Worm (Caenorhabditis elegans) whole organism, L4 larva: Measurements from ENCODE around the gene C13A2.3.

Experiments used
- F26F4.8 ChIP-seq: fragments of 200-800 bp; sonication (Bioruptor generic); conservative IDR thresholded peaks from 2 replicates; pipeline ENCODE4 v1.3.6; 2022; ENCODE audit warnings: missing genetic modification characterization, missing compliant biosample characterization
- R02D3.7 ChIP-seq: fragments of 150-350 bp; sonication (generic microtip); optimal IDR thresholded peaks from 3 replicates; lab custom pipeline; 2014; ENCODE audit warnings: missing biosample characterization, missing genetic modification characterization
- T20F7.1 ChIP-seq: fragments of 200-800 bp; sonication (Bioruptor generic); optimal IDR thresholded peaks from 2 replicates; lab custom pipeline; 2018; ENCODE audit warnings: mild to moderate bottlenecking, missing genetic modification characterization, missing compliant biosample characterization
- T26A8.4 ChIP-seq: fragments of 200-800 bp; sonication (Bioruptor generic); IDR thresholded peaks from 2 replicates; pipeline ENCODE4 v1.3.6; 2022; ENCODE audit warnings: missing genetic modification characterization, missing compliant biosample characterization
- Y105C5A.15 ChIP-seq: fragments of 200-800 bp; sonication (Bioruptor generic); IDR thresholded peaks from 2 replicates; pipeline ENCODE4 v1.3.6; 2022; ENCODE audit warnings: missing genetic modification characterization, missing compliant biosample characterization
- Y48G9A.11 ChIP-seq: fragments of 200-800 bp; sonication (Bioruptor generic); IDR thresholded peaks from 2 replicates; pipeline ENCODE4 v1.3.6; 2022; ENCODE audit warnings: missing genetic modification reagents, missing genetic modification characterization, missing compliant biosample characterization
- Y5F2A.4 ChIP-seq: fragments of 200-800 bp; sonication (Bioruptor generic); optimal IDR thresholded peaks from 2 replicates; lab custom pipeline; 2018; ENCODE audit warnings: mild to moderate bottlenecking, missing genetic modification characterization, missing compliant biosample characterization
- Y75B8A.6 ChIP-seq: fragments of 200-800 bp; sonication (Bioruptor generic); IDR thresholded peaks from 2 replicates; pipeline ENCODE4 v1.3.6; 2022; ENCODE audit warnings: missing genetic modification reagents, missing genetic modification characterization, missing compliant biosample characterization
- ama-1 ChIP-seq: fragments of 150-350 bp; optimal IDR thresholded peaks from 2 replicates; lab custom pipeline; 2014; ENCODE audit warnings: inconsistent platforms, mixed read lengths
- arid-1 ChIP-seq: fragments of 200-800 bp; sonication (Bioruptor generic); conservative IDR thresholded peaks from 2 replicates; pipeline ENCODE4 v1.3.6; 2022; ENCODE audit warnings: missing genetic modification reagents, missing genetic modification characterization, missing compliant biosample characterization
- ceh-20 ChIP-seq: fragments of 200-800 bp; sonication (Bioruptor generic); IDR thresholded peaks from 2 replicates; pipeline ENCODE4 v1.3.6; 2022; ENCODE audit warnings: missing genetic modification reagents, missing genetic modification characterization, missing compliant biosample characterization
- ctbp-1 ChIP-seq: fragments of 200-800 bp; sonication (Bioruptor generic); IDR thresholded peaks from 2 replicates; pipeline ENCODE4 v1.3.6; 2022; ENCODE audit warnings: missing genetic modification reagents, missing genetic modification characterization, missing compliant biosample characterization
- daf-12 ChIP-seq: fragments of 150-350 bp; optimal IDR thresholded peaks from 2 replicates; lab custom pipeline; 2014; ENCODE audit warnings: missing biosample characterization, missing genetic modification reagents, missing genetic modification characterization
- dmd-8 ChIP-seq: fragments of 200-800 bp; sonication (Bioruptor generic); IDR thresholded peaks from 2 replicates; pipeline ENCODE4 v1.3.6; 2022; ENCODE audit warnings: missing genetic modification characterization, missing compliant biosample characterization
- duxl-1 ChIP-seq: sonication (generic microtip); optimal IDR thresholded peaks from 2 replicates; lab custom pipeline; 2016; ENCODE audit warnings: mild to moderate bottlenecking, missing genetic modification characterization, moderate library complexity, missing compliant biosample characterization; ENCODE audit not compliant: poor library complexity
- egl-43 ChIP-seq: fragments of 200-800 bp; sonication (Bioruptor generic); IDR thresholded peaks from 2 replicates; pipeline ENCODE4 v1.3.6; 2022; ENCODE audit warnings: missing genetic modification reagents, missing genetic modification characterization, missing compliant biosample characterization
- gei-8 ChIP-seq: fragments of 200-800 bp; sonication (Bioruptor generic); optimal IDR thresholded peaks from 2 replicates; lab custom pipeline; 2018; ENCODE audit warnings: mild to moderate bottlenecking, missing genetic modification characterization, missing compliant biosample characterization
- hif-1 ChIP-seq, 2 experiments: sonication (generic microtip); optimal IDR thresholded peaks; 2 replicates each; lab custom pipeline; 2016 to 2017; ENCODE audit warnings: missing compliant biosample characterization in 2 of 2, missing genetic modification characterization in 2 of 2, missing genetic modification reagents in 2 of 2, missing genotype in 2 of 2, mild to moderate bottlenecking in 1 of 2
- lim-7 ChIP-seq: fragments of 200-800 bp; sonication (Bioruptor generic); IDR thresholded peaks from 2 replicates; pipeline ENCODE4 v1.3.6; 2022; ENCODE audit warnings: missing genetic modification characterization, missing compliant biosample characterization
- lsy-2 ChIP-seq, 2 experiments: fragments of 150-350 bp in 1 of 2; sonication (generic microtip) in 1 of 2; optimal IDR thresholded peaks; 2 replicates each; lab custom pipeline; 2014 to 2017; ENCODE audit warnings: missing biosample characterization in 2 of 2, missing genetic modification characterization in 2 of 2
- mdl-1 ChIP-seq, 2 experiments: fragments of 150-350 bp in 1 of 2; sonication (generic microtip) in 1 of 2; optimal IDR thresholded peaks; 2 replicates each; lab custom pipeline; 2014 to 2017; ENCODE audit warnings: missing biosample characterization in 2 of 2, missing genetic modification characterization in 2 of 2
- mdt-29 ChIP-seq: fragments of 200-800 bp; sonication (Bioruptor generic); IDR thresholded peaks from 2 replicates; pipeline ENCODE4 v1.3.6; 2022; ENCODE audit warnings: missing genetic modification reagents, missing genetic modification characterization, missing compliant biosample characterization
- mes-2 ChIP-seq: sonication (generic microtip); optimal IDR thresholded peaks from 2 replicates; lab custom pipeline; 2016; ENCODE audit warnings: missing genotype, mild to moderate bottlenecking, missing genetic modification characterization, missing compliant biosample characterization; ENCODE audit not compliant: poor library complexity, severe bottlenecking
- mxl-3 ChIP-seq: fragments of 200-800 bp; sonication (Bioruptor generic); optimal IDR thresholded peaks from 2 replicates; lab custom pipeline; 2018; ENCODE audit warnings: mild to moderate bottlenecking, missing genetic modification characterization, missing compliant biosample characterization
- nhr-10 ChIP-seq: fragments of 150-350 bp; optimal IDR thresholded peaks from 2 replicates; lab custom pipeline; 2014; ENCODE audit warnings: missing biosample characterization, missing genetic modification characterization
- nhr-111 ChIP-seq: fragments of 200-800 bp; sonication (Bioruptor generic); optimal IDR thresholded peaks from 2 replicates; lab custom pipeline; 2018; ENCODE audit warnings: mild to moderate bottlenecking, missing genetic modification characterization, missing compliant biosample characterization
- nhr-28 ChIP-seq: fragments of 150-350 bp; optimal IDR thresholded peaks from 2 replicates; lab custom pipeline; 2014; ENCODE audit warnings: missing biosample characterization, missing genetic modification characterization
- nhr-76 ChIP-seq: fragments of 150-350 bp; optimal IDR thresholded peaks from 2 replicates; lab custom pipeline; 2014; ENCODE audit warnings: missing biosample characterization, missing genetic modification characterization
- saeg-2 ChIP-seq: fragments of 200-800 bp; sonication (Bioruptor generic); IDR thresholded peaks from 2 replicates; pipeline ENCODE4 v1.3.6; 2022; ENCODE audit warnings: missing genetic modification reagents, missing genetic modification characterization, missing compliant biosample characterization
- snpc-4 ChIP-seq: fragments of 150-350 bp; optimal IDR thresholded peaks from 2 replicates; lab custom pipeline; 2014; ENCODE audit warnings: missing biosample characterization, missing genetic modification characterization
- unc-39 ChIP-seq: sonication (generic microtip); optimal IDR thresholded peaks from 2 replicates; lab custom pipeline; 2017; ENCODE audit warnings: missing biosample characterization, missing genetic modification characterization
- unc-62 ChIP-seq, 3 experiments: fragments of 150-350 bp in 1 of 3; sonication (generic microtip); optimal IDR thresholded peaks in 2 of 3; peaks in 1 of 3; 1 replicate in 1 of 3; 2 replicates in 2 of 3; lab custom pipeline; 2014 to 2017; ENCODE audit warnings: missing biosample characterization in 3 of 3, missing genetic modification characterization in 3 of 3, missing genetic modification reagents in 3 of 3, missing genotype in 1 of 3
- zfp-2 ChIP-seq: sonication (generic microtip); optimal IDR thresholded peaks from 2 replicates; lab custom pipeline; 2016; ENCODE audit warnings: mild to moderate bottlenecking, missing genetic modification characterization, missing compliant biosample characterization
- zfp-3 ChIP-seq: fragments of 200-800 bp; sonication (Bioruptor generic); conservative IDR thresholded peaks from 2 replicates; pipeline ENCODE4 v1.3.6; 2022; ENCODE audit warnings: missing genetic modification reagents, missing genetic modification characterization, missing compliant biosample characterization
- zip-11 ChIP-seq: fragments of 200-800 bp; sonication (Bioruptor generic); IDR thresholded peaks from 2 replicates; pipeline ENCODE4 v1.3.6; 2022; ENCODE audit warnings: missing genetic modification characterization, missing compliant biosample characterization
- ztf-7 ChIP-seq: fragments of 150-350 bp; optimal IDR thresholded peaks from 2 replicates; lab custom pipeline; 2014; ENCODE audit warnings: missing biosample characterization, missing genetic modification characterization

Gene C13A2.3

DNA sequence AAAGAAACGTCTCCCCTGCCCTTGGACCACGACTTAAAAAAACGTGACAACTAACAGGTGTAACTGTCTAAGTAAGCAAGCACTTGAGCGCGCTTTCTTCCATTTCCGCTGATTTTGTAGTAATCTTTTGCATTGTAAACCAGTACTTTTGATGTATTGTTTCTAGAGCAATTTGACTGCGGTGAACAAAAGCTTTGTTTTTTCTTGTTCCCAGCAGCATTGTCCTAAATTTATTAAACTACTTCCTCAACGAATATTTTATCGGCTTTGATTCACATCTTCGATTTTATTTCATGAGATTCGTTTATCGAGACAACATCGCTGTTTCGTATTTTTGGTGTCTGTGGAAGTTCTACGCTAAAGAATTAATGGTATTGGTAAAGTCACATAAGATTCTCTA is 6.6 kb downstream of the C13A2.3 start, which contains the start of gene C13A2.1:
C13A2.1 (plus strand) TSS at position 301 of the 400 bp plus-strand sequence.
- TF ChIP-seq lsy-2 (tag; optimal IDR thresholded peaks at IDR 0.05; lab: Kevin White, UChicago) = no peak
- TF ChIP-seq dmd-8 (GFP tag; lab: Robert Waterston, UW) = no peak
- no peak for TF ChIP-seq daf-12
- no peak for TF ChIP-seq nhr-28 (tag; lab: Kevin White, UChicago)
- no peak for TF ChIP-seq egl-43
- no peak for TF ChIP-seq nhr-111
- TF ChIP-seq duxl-1 (tag; lab: Kevin White, UChicago) = no peak
- TF ChIP-seq T20F7.1 (GFP tag; lab: Kevin White, UChicago) = no peak
- no peak for TF ChIP-seq Y5F2A.4 (GFP tag; lab: Kevin White, UChicago)
- no peak for TF ChIP-seq unc-39 (tag; lab: Kevin White, UChicago)
- TF ChIP-seq zfp-3 (GFP tag; lab: Robert Waterston, UW) = no peak
- TF ChIP-seq Y105C5A.15 (GFP tag; lab: Robert Waterston, UW) = no peak
- TF ChIP-seq mdl-1 (tag; optimal IDR thresholded peaks at IDR 0.05; lab: Kevin White, UChicago) = no peak
- TF ChIP-seq F26F4.8 (GFP tag; lab: Robert Waterston, UW) = no peak
- no peak for TF ChIP-seq ctbp-1 (GFP tag; lab: Robert Waterston, UW)
- no peak for TF ChIP-seq ceh-20 (GFP tag; lab: Robert Waterston, UW)
- no peak for TF ChIP-seq Y48G9A.11 (GFP tag; lab: Robert Waterston, UW)
- no peak for TF ChIP-seq snpc-4

DNA sequence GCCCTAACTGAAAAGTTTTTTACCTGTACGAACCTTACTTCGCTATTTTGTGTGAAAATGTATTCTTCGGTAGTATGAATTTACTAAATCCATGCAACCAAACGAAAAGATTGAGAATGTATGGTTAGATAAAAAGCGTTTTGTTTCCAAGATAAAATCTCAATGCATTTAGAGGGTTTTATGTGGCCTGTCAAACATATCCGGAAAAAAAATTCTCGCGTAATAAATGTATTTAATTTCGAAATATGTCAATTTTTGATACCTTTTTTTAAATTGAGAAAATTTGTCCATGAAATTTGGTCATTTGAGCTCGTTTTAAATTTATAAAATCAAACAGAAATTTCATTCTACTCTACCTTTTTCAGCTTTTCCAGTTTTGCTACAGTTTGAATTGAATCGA is 13.1 kb downstream of the C13A2.3 start, which contains the start of gene F07G11.4:
F07G11.4 (minus strand) TSS at position 101 of the 400 bp plus-strand sequence.
- no peak for TF ChIP-seq T26A8.4 (GFP tag; lab: Robert Waterston, UW)
- TF ChIP-seq mxl-3 (GFP tag; lab: Kevin White, UChicago) = no peak
- no peak for TF ChIP-seq zfp-2 (tag; lab: Kevin White, UChicago)
- no peak for TF ChIP-seq Y75B8A.6 (GFP tag; lab: Robert Waterston, UW)
- TF ChIP-seq lim-7 (GFP tag; lab: Robert Waterston, UW) = no peak
- no peak for TF ChIP-seq lsy-2 (tag; optimal IDR thresholded peaks at IDR 0.05; lab: Kevin White, UChicago)
- no peak for TF ChIP-seq dmd-8 (GFP tag; lab: Robert Waterston, UW)
- no peak for TF ChIP-seq ama-1 (lab: Kevin White, UChicago)
- TF ChIP-seq Y48G9A.11 (GFP tag; lab: Robert Waterston, UW) = no peak
- no peak for TF ChIP-seq ztf-7 (tag; lab: Kevin White, UChicago)
- no peak for TF ChIP-seq daf-12
- TF ChIP-seq saeg-2 (GFP tag; lab: Robert Waterston, UW) = no peak
- TF ChIP-seq nhr-10 (tag; lab: Kevin White, UChicago) = no peak
- no peak for TF ChIP-seq arid-1
- no peak for TF ChIP-seq Y105C5A.15 (GFP tag; lab: Robert Waterston, UW)
- TF ChIP-seq mdt-29 (GFP tag; lab: Robert Waterston, UW) = no peak
- TF ChIP-seq gei-8 = no peak
- no peak for TF ChIP-seq nhr-28 (tag; lab: Kevin White, UChicago)

DNA sequence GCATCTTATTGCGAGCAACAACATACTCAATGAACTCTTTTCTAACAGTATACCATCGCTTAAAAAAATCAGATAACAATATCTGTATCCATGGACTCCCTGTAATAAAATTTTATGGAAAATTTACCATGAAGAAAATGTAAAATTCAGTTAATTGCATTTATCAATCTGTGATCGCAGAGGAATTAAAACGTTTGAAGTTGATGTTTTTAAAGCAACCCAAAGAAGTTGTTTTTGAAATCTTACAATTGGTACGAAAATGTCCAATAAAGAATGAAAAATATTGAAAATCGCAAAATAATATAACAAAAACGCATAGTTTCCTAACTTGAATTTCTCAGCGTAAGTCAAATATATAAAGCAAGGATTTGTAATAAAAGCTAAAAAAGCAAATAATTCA is 15.1 kb downstream of the C13A2.3 start, which contains the start of gene srj-32:
srj-32 (minus strand) TSS at position 101 of the 400 bp plus-strand sequence.
- no peak for TF ChIP-seq R02D3.7 (tag; lab: Kevin White, UChicago)

DNA sequence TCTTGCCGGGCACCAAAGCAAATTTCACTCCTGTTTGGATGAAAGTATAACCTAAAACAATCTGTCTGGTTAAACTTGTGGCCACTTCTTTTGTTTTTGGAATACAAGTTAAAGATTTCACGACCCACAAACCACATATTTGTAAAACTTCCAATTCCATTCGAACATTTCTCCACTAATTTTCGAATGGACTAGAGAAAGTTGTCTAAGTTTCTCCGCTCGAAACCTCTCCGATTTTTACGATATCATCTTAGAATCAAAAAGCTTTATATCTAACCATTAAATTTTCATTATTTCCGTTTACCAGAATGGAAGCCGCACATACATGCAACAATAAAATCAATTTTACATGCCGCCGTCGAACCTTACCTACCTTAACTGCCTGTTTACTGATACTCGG is 16.3 kb downstream of the C13A2.3 start, which contains the start of gene F07G11.3:
F07G11.3 (plus strand) TSS at position 301 of the 400 bp plus-strand sequence.
- TF ChIP-seq unc-62 (GFP tag; optimal IDR thresholded peaks at IDR 0.05 in 1 of 2; lab: Kevin White, UChicago) = peak in 1 of 2 experiments; percentile 55
- no peak for TF ChIP-seq unc-62 (tag; optimal IDR thresholded peaks at IDR 0.05; lab: Kevin White, UChicago)
- no peak for TF ChIP-seq nhr-76
- no peak for TF ChIP-seq zip-11 (GFP tag; lab: Robert Waterston, UW)
- no peak for TF ChIP-seq F26F4.8 (GFP tag; lab: Robert Waterston, UW)
- TF ChIP-seq mes-2 (tag; lab: Kevin White, UChicago) = no peak
- TF ChIP-seq hif-1 (tag; optimal IDR thresholded peaks at IDR 0.05; lab: Kevin White, UChicago) = no peak
- TF ChIP-seq, all 104 proteins: peak for 1
